Worm (Caenorhabditis elegans): ENCODE measurements around the gene ssp-35.
A peak's percentile ranks its signal among the peaks of the same experiment; 100 is the strongest.

Gene ssp-35

DNA sequence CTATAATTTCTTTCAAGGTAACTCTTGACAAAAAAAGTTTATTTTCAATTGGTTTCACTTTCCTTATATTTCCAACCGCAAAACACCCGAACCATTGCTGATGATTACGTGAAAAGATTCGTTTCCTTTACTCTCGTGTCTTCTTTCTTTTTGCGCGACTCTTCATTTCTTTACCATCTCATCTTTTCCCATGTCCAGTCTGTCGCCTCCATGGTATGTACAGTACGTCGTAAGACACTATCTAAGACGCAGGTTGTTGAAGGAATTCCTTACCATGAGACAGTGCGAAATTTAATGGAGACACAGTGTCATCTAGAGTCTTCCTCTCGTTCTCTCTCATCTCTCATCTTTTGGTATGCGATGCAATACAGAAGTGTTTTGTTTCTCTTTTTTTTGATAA lies 36.5 kb upstream of the ssp-35 start (continued):
- TF ChIP-seq dox-1 (GFP tag; IDR thresholded peaks at IDR 0.05) (peak; percentile 35; the same call in 1 of the 2 replicates), nhr-80 (tag; optimal IDR thresholded peaks at IDR 0.05) (peak; percentile 59), attf-5 (GFP tag; optimal IDR thresholded peaks at IDR 0.05) (peak; percentile 48), lin-40 (tag; optimal IDR thresholded peaks at IDR 0.05) (peak; percentile 49), T07F8.4 (tag; optimal IDR thresholded peaks at IDR 0.05) (no peak), madf-10 (tag; optimal IDR thresholded peaks at IDR 0.05) (no peak), tbx-9 (tag; optimal IDR thresholded peaks at IDR 0.05; ENCODE audit: borderline replicate concordance) (no peak), unc-62 (GFP tag; optimal IDR thresholded peaks at IDR 0.05) (peak; percentile 46), cebp-1 (GFP tag; IDR thresholded peaks at IDR 0.05) (no peak), cebp-1 (tag; optimal IDR thresholded peaks at IDR 0.05) (peak; percentile 56), ztf-26 (tag; optimal IDR thresholded peaks at IDR 0.05) (no peak), egl-18 (GFP tag; IDR thresholded peaks at IDR 0.05) (no peak), ceh-27 (GFP tag; optimal IDR thresholded peaks at IDR 0.05) (peak; percentile 34), lin-35 (GFP tag; optimal IDR thresholded peaks at IDR 0.05) (no peak), Y95B8A.8 (GFP tag; IDR thresholded peaks at IDR 0.05) (no peak), let-607 (tag; optimal IDR thresholded peaks at IDR 0.05) (peak in 1 of 2 experiments; percentile 14), F57A8.1 (GFP tag; optimal IDR thresholded peaks at IDR 0.05) (no peak), Y56A3A.18 (GFP tag; IDR thresholded peaks at IDR 0.05) (0 out of 2 replicates have a peak, but pooled peaks have one; percentile 64), repo-1 (tag; optimal IDR thresholded peaks at IDR 0.05) (peak; percentile 15), aptf-3 (GFP tag; IDR thresholded peaks at IDR 0.05) (no peak), F57C9.4 (tag; optimal IDR thresholded peaks at IDR 0.05) (no peak)

ce11 chrV:12299244-12299766 lies 35.7 kb upstream of the ssp-35 start:
- TF ChIP-seq dox-1 (GFP tag; IDR thresholded peaks at IDR 0.05): no peak
- TF ChIP-seq ceh-100 (GFP tag; IDR thresholded peaks at IDR 0.05): no peak
- no peak for TF ChIP-seq somi-1 (GFP tag; optimal IDR thresholded peaks at IDR 0.05)
- no peak for TF ChIP-seq Y53G8AR.9 (GFP tag; conservative IDR thresholded peaks at IDR 0.05)
- TF ChIP-seq F52B5.7 (tag; optimal IDR thresholded peaks at IDR 0.05): no peak
- no peak for TF ChIP-seq snpc-3.4 (tag; optimal IDR thresholded peaks at IDR 0.05)
- no peak for TF ChIP-seq efl-1 (GFP tag; optimal IDR thresholded peaks at IDR 0.05)
- no peak for TF ChIP-seq Y56A3A.18 (GFP tag; IDR thresholded peaks at IDR 0.05)
- no peak for TF ChIP-seq ceh-91 (GFP tag; IDR thresholded peaks at IDR 0.05)
- TF ChIP-seq attf-6 (GFP tag; IDR thresholded peaks at IDR 0.05): no peak
- no peak for TF ChIP-seq snpc-4 (GFP tag; optimal IDR thresholded peaks at IDR 0.05)
- no peak for TF ChIP-seq snpc-4 (tag; optimal IDR thresholded peaks at IDR 0.05)
- no peak for TF ChIP-seq snpc-1.1 (tag; optimal IDR thresholded peaks at IDR 0.05; ENCODE audit: insufficient read depth)
- TF ChIP-seq nfyb-1 (GFP tag; IDR thresholded peaks at IDR 0.05): no peak
- no peak for TF ChIP-seq Y95B8A.8 (GFP tag; IDR thresholded peaks at IDR 0.05)
- no peak for TF ChIP-seq pha-4 (tag; optimal IDR thresholded peaks at IDR 0.05)
- no peak for TF ChIP-seq ets-4 (GFP tag; optimal IDR thresholded peaks at IDR 0.05)
- TF ChIP-seq F22D6.2 (tag; optimal IDR thresholded peaks at IDR 0.05): no peak
- TF ChIP-seq attf-5 (GFP tag; optimal IDR thresholded peaks at IDR 0.05): no peak
- no peak for TF ChIP-seq K11D2.4 (GFP tag; IDR thresholded peaks at IDR 0.05)
- TF ChIP-seq nhr-179 (tag; optimal IDR thresholded peaks at IDR 0.05): no peak
